Worm (Caenorhabditis elegans): ENCODE measurements around the gene hrpl-1.

The hrpl-1 gene

DNA sequence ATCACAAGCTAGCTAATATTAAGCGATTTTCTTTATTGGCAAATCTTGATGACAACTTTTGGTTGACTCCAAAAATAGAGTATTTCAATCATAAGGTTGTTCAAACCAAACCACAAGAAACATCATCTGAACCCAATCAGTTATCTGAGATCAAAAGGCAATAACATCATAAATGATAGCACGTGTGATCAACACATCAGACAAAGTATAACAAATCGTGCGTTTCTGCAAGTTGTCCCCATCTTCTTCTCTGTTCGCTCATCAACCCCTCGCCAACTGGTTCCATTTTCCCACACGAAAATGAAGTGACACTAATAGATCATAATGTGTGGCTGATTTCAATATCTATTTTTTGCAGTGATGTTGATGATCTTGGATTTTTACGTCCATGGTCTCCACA is 49.2 kb upstream of the hrpl-1 start (continued):
- TF ChIP-seq arid-1 (GFP tag; conservative IDR thresholded peaks at IDR 0.05) (no peak), mep-1 (tag; optimal IDR thresholded peaks at IDR 0.05) (peak; percentile 54)

DNA sequence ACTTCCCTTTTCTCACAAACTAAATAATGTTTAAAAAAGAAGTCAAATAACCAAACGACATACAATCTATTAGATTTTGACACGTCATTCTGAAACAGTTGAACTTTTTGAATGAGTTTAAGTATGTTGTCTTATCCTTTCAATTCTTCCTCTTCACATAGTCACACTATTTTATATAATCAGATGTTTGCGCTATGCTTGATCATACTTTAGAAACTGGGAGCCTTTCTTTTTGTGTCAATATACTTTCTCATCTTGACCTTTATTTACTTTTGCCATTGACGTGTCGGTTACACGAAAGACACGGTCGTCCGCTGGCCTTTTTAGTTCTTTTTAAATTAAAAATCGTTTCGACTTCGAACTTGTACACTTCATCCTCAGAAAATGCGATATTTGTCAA is 46.6 kb upstream of the hrpl-1 start, which contains the start of gene C04A2.15:
TSS of gene C04A2.15 (plus strand) at position 299 of the 400 bp plus-strand sequence.
- TF ChIP-seq aha-1 (tag), result peak; percentile 21
- TF ChIP-seq ztf-11 (tag; optimal IDR thresholded peaks at IDR 0.05), result no peak

DNA sequence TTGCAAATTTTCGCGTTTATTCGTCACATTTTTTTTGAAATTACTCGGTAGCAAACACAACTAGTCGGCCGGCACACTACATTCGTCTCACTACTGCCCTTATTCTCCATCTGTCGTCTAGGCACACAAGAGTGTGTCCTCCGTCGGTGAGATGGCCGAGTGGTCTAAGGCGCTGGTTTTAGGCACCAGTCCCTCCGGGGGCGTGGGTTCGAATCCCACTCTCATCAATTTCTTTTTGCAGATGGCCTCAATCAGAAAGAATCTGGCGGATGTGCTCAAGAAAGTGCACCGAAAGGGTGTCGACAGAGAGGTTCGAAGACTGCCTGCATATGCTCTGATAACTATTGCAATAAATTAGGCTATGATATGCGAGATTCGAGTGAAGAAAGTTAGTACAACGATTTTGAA is 45.5 kb upstream of the hrpl-1 start:
- TF ChIP-seq mes-2 (tag; optimal IDR thresholded peaks at IDR 0.05; ENCODE audit: poor library complexity, severe bottlenecking) (peak; percentile 78), unc-130 (GFP tag; optimal IDR thresholded peaks at IDR 0.05) (peak; percentile 43), nhr-10 (tag; optimal IDR thresholded peaks at IDR 0.05) (no peak), lsy-2 (tag; optimal IDR thresholded peaks at IDR 0.05) (peak; percentile 9 to 58), Y5F2A.4 (GFP tag; optimal IDR thresholded peaks at IDR 0.05) (peak; percentile 14), fos-1 (tag; optimal IDR thresholded peaks at IDR 0.05) (no peak), saeg-2 (GFP tag; IDR thresholded peaks at IDR 0.05) (0 out of 2 replicates have a peak, but pooled peaks have one; percentile 28), daf-8 (GFP tag; IDR thresholded peaks at IDR 0.05) (no peak), nhr-48 (tag; optimal IDR thresholded peaks at IDR 0.05) (peak; percentile 66), dmd-9 (GFP tag; IDR thresholded peaks at IDR 0.05) (0 out of 2 replicates have a peak, but pooled peaks have one; percentile 21), F44E2.7 (GFP tag; IDR thresholded peaks at IDR 0.05) (peak; percentile 82; the same call in 1 of the 2 replicates), aha-1 (tag) (peak; percentile 91), nhr-42 (GFP tag; IDR thresholded peaks at IDR 0.05) (peak; percentile 75), nhr-76 (tag; optimal IDR thresholded peaks at IDR 0.05) (no peak), nhr-237 (tag; optimal IDR thresholded peaks at IDR 0.05) (no peak), zag-1 (tag; optimal IDR thresholded peaks at IDR 0.05) (no peak), Y75B8A.6 (GFP tag; IDR thresholded peaks at IDR 0.05) (no peak), dmd-8 (GFP tag; IDR thresholded peaks at IDR 0.05) (peak; percentile 81), sdz-12 (GFP tag; optimal IDR thresholded peaks at IDR 0.05) (peak; percentile 83), ama-1 (optimal IDR thresholded peaks at IDR 0.05) (peak; percentile 64), fkh-10 (GFP tag; optimal IDR thresholded peaks at IDR 0.05) (peak; percentile 17), mdt-29 (GFP tag; IDR thresholded peaks at IDR 0.05) (peak; percentile 65; the same call in 1 of the 2 replicates), lin-13 (GFP tag; optimal IDR thresholded peaks at IDR 0.05) (peak; percentile 6), lin-38 (GFP tag; IDR thresholded peaks at IDR 0.05) (peak; percentile 68), ceh-62 (tag; optimal IDR thresholded peaks at IDR 0.05) (no peak), ztf-7 (tag; optimal IDR thresholded peaks at IDR 0.05) (peak; percentile 5), nhr-102 (tag; optimal IDR thresholded peaks at IDR 0.05) (peak; percentile 51), hlh-30 (tag; optimal IDR thresholded peaks at IDR 0.05; ENCODE audit: insufficient read depth) (peak; percentile 34), lir-3 (tag; optimal IDR thresholded peaks at IDR 0.05) (peak; percentile 11), dpl-1 (GFP tag; optimal IDR thresholded peaks at IDR 0.05) (peak; percentile 18), F10B5.3 (tag; optimal IDR thresholded peaks at IDR 0.05) (no peak), spr-3 (GFP tag; optimal IDR thresholded peaks at IDR 0.05) (peak; percentile 52), php-3 (GFP tag; IDR thresholded peaks at IDR 0.05) (peak; percentile 60), unc-39 (tag; optimal IDR thresholded peaks at IDR 0.05) (no peak), spr-1 (tag; optimal IDR thresholded peaks at IDR 0.05) (peak; percentile 62), ceh-28 (tag; optimal IDR thresholded peaks at IDR 0.05) (no peak), ces-1 (GFP tag; optimal IDR thresholded peaks at IDR 0.05) (no peak), arid-1 (GFP tag; conservative IDR thresholded peaks at IDR 0.05) (peak; percentile 77), set-16 (GFP tag; IDR thresholded peaks at IDR 0.05) (peak; percentile 65), egl-27 (tag; optimal IDR thresholded peaks at IDR 0.05) (no peak), ceh-20 (GFP tag; IDR thresholded peaks at IDR 0.05) (peak; percentile 70), lin-15B (tag; optimal IDR thresholded peaks at IDR 0.05) (no peak), zip-11 (GFP tag; IDR thresholded peaks at IDR 0.05) (0 out of 2 replicates have a peak, but pooled peaks have one; percentile 36), T26A8.4 (GFP tag; IDR thresholded peaks at IDR 0.05) (peak; percentile 65), dmd-6 (GFP tag; IDR thresholded peaks at IDR 0.05) (peak; percentile 77), F26F4.8 (GFP tag; conservative IDR thresholded peaks at IDR 0.05) (peak; percentile 56; the same call in 1 of the 2 replicates)
